Fruit fly (Drosophila melanogaster) whole organism, embryonic: ENCODE results near the gene Snapin.

Experiments used
- Ada2b ChIP-seq: fragments of 200-800 bp; sonication (Bioruptor generic); IDR thresholded peaks from 2 replicates; pipeline ENCODE4 v1.3.6; 2022; ENCODE audit warnings: missing biosample characterization, missing genetic modification characterization
- CG10565 ChIP-seq: fragments of 200-800 bp; sonication (Bioruptor generic); optimal IDR thresholded peaks from 3 replicates; lab custom pipeline; 2016; ENCODE audit warnings: missing biosample characterization, mild to moderate bottlenecking, missing genetic modification characterization
- CG10654 ChIP-seq: fragments of 200-800 bp; sonication (Bioruptor generic); optimal IDR thresholded peaks from 2 replicates; lab custom pipeline; 2016; ENCODE audit warnings: missing biosample characterization, missing genetic modification characterization
- CG11247 ChIP-seq: fragments of 200-800 bp; sonication (Bioruptor generic); IDR thresholded peaks from 2 replicates; pipeline ENCODE4 v1.3.6; 2022; ENCODE audit warnings: missing biosample characterization, missing genetic modification characterization
- CG12391 ChIP-seq: fragments of 200-800 bp; sonication (Bioruptor generic); optimal IDR thresholded peaks from 3 replicates; lab custom pipeline; 2018; ENCODE audit warnings: missing biosample characterization, mild to moderate bottlenecking, missing genetic modification characterization, moderate library complexity
- CG12659 ChIP-seq: fragments of 200-800 bp; sonication (Bioruptor generic); optimal IDR thresholded peaks from 3 replicates; lab custom pipeline; 2017; ENCODE audit warnings: mild to moderate bottlenecking, missing biosample characterization, missing genetic modification reagents, missing genetic modification characterization
- CG12744 ChIP-seq: fragments of 200-800 bp; sonication (Bioruptor generic); optimal IDR thresholded peaks from 2 replicates; lab custom pipeline; 2016; ENCODE audit warnings: missing biosample characterization, missing genetic modification characterization
- CG13123 ChIP-seq: fragments of 200-800 bp; sonication (Bioruptor generic); optimal IDR thresholded peaks from 2 replicates; lab custom pipeline; 2016; ENCODE audit warnings: missing biosample characterization, missing genetic modification characterization
- CG13424 ChIP-seq: fragments of 200-800 bp; sonication (Bioruptor generic); optimal IDR thresholded peaks from 2 replicates; lab custom pipeline; 2019; ENCODE audit warnings: missing biosample characterization, mild to moderate bottlenecking, missing genetic modification characterization, moderate library complexity
- CG13624 ChIP-seq: fragments of 200-800 bp; sonication (Bioruptor generic); optimal IDR thresholded peaks from 2 replicates; lab custom pipeline; 2016; ENCODE audit warnings: missing biosample characterization, missing genetic modification characterization
- CG16779 ChIP-seq: fragments of 200-800 bp; sonication (Bioruptor generic); IDR thresholded peaks from 2 replicates; pipeline ENCODE4 v1.3.6; 2022; ENCODE audit warnings: missing biosample characterization, missing genetic modification characterization
- CG17361 ChIP-seq: fragments of 200-800 bp; sonication (Bioruptor generic); IDR thresholded peaks from 3 replicates; pipeline ENCODE4 v1.3.6; 2022; ENCODE audit warnings: missing biosample characterization, missing genetic modification characterization
- CG1792 ChIP-seq: fragments of 200-800 bp; sonication (Bioruptor generic); optimal IDR thresholded peaks from 2 replicates; lab custom pipeline; 2016; ENCODE audit warnings: missing biosample characterization, missing genetic modification characterization
- CG2129 ChIP-seq: fragments of 200-800 bp; sonication (Bioruptor generic); IDR thresholded peaks from 2 replicates; pipeline ENCODE4 v1.3.6; 2022; ENCODE audit warnings: missing biosample characterization, missing genetic modification characterization; ENCODE audit not compliant: partially characterized antibody
- CG31441 ChIP-seq: fragments of 200-800 bp; sonication (Bioruptor generic); IDR thresholded peaks from 2 replicates; pipeline ENCODE4 v1.3.6; 2022; ENCODE audit warnings: missing biosample characterization, missing genetic modification characterization
- CG34224 ChIP-seq: fragments of 200-800 bp; sonication (Bioruptor generic); IDR thresholded peaks from 3 replicates; pipeline ENCODE4 v1.3.6; 2022; ENCODE audit warnings: missing biosample characterization, missing genetic modification characterization; ENCODE audit not compliant: partially characterized antibody
- CG4328 ChIP-seq: fragments of 200-800 bp; sonication (Bioruptor generic); optimal IDR thresholded peaks from 3 replicates; lab custom pipeline; 2017; ENCODE audit warnings: missing biosample characterization, missing genetic modification reagents, missing genetic modification characterization
- CG4360 ChIP-seq: fragments of 200-800 bp; sonication (Bioruptor generic); IDR thresholded peaks from 2 replicates; pipeline ENCODE4 v1.3.6; 2022; ENCODE audit warnings: missing biosample characterization, missing genetic modification characterization
- CG4617 ChIP-seq: fragments of 200-800 bp; sonication (Bioruptor generic); optimal IDR thresholded peaks from 3 replicates; lab custom pipeline; 2016; ENCODE audit warnings: missing biosample characterization, missing genetic modification characterization, borderline replicate concordance
- CG4854 ChIP-seq: fragments of 200-800 bp; sonication (Bioruptor generic); optimal IDR thresholded peaks from 2 replicates; lab custom pipeline; 2016; ENCODE audit warnings: missing biosample characterization, missing genetic modification characterization, inconsistent platforms
- CG6683 ChIP-seq: fragments of 200-800 bp; sonication (Bioruptor generic); optimal IDR thresholded peaks from 2 replicates; lab custom pipeline; 2017; ENCODE audit warnings: missing biosample characterization, mild to moderate bottlenecking, missing genetic modification characterization, missing genetic modification reagents
- CG7839 ChIP-seq: fragments of 200-800 bp; sonication (Bioruptor generic); optimal IDR thresholded peaks from 3 replicates; lab custom pipeline; 2018; ENCODE audit warnings: missing biosample characterization, mild to moderate bottlenecking, missing genetic modification characterization, moderate library complexity
- CG8359 ChIP-seq: fragments of 200-800 bp; sonication (Bioruptor generic); optimal IDR thresholded peaks from 2 replicates; lab custom pipeline; 2017; ENCODE audit warnings: missing biosample characterization, mild to moderate bottlenecking, missing genetic modification characterization, borderline replicate concordance
- CG8478 ChIP-seq: fragments of >200 bp; optimal IDR thresholded peaks from 2 replicates; lab custom pipeline; 2018
- CG8924 ChIP-seq: fragments of 200-800 bp; optimal IDR thresholded peaks from 3 replicates; lab custom pipeline; 2019; ENCODE audit warnings: missing biosample characterization, mild to moderate bottlenecking, missing genetic modification characterization, moderate library complexity
- CkIIα-i1 ChIP-seq: fragments of 200-800 bp; sonication (Bioruptor generic); IDR thresholded peaks from 2 replicates; pipeline ENCODE4 v1.3.6; 2022; ENCODE audit warnings: missing biosample characterization, missing genetic modification characterization
- CrebB ChIP-seq: fragments of 200-800 bp; sonication (Bioruptor generic); optimal IDR thresholded peaks from 3 replicates; lab custom pipeline; 2018; ENCODE audit warnings: missing biosample characterization, mild to moderate bottlenecking, missing genetic modification characterization
- Deaf1 ChIP-seq: fragments of 200-800 bp; optimal IDR thresholded peaks from 3 replicates; lab custom pipeline; 2019; ENCODE audit warnings: missing biosample characterization, mild to moderate bottlenecking, missing genetic modification characterization, moderate library complexity
- Dp ChIP-seq: fragments of 200-800 bp; sonication (Bioruptor generic); optimal IDR thresholded peaks from 2 replicates; lab custom pipeline; 2018; ENCODE audit warnings: missing biosample characterization, mild to moderate bottlenecking, missing genetic modification characterization, moderate library complexity
- Mad ChIP-seq: fragments of 200-800 bp; sonication (Bioruptor generic); optimal IDR thresholded peaks from 2 replicates; lab custom pipeline; 2016; ENCODE audit warnings: missing biosample characterization, missing genetic modification characterization
- NK7.1 ChIP-seq: fragments of 200-800 bp; sonication (Bioruptor generic); optimal IDR thresholded peaks from 3 replicates; lab custom pipeline; 2016; ENCODE audit warnings: missing biosample characterization, missing genetic modification characterization
- Neu2 ChIP-seq: fragments of 200-800 bp; sonication (Bioruptor generic); optimal IDR thresholded peaks from 3 replicates; lab custom pipeline; 2016; ENCODE audit warnings: missing biosample characterization, missing genetic modification characterization, borderline replicate concordance
- Pdp1 ChIP-seq, 2 experiments: fragments of 200-800 bp; sonication (Bioruptor generic); optimal IDR thresholded peaks; 3 replicates each; lab custom pipeline; 2016; ENCODE audit warnings: missing biosample characterization in 2 of 2, missing genetic modification characterization in 2 of 2, mild to moderate bottlenecking in 1 of 2, moderate library complexity in 1 of 2
- Side ChIP-seq: fragments of 200-800 bp; sonication (Bioruptor generic); optimal IDR thresholded peaks from 2 replicates; lab custom pipeline; 2016; ENCODE audit warnings: missing biosample characterization, missing genetic modification characterization
- Vsx1 ChIP-seq: fragments of 200-800 bp; sonication (Bioruptor generic); optimal IDR thresholded peaks from 2 replicates; lab custom pipeline; 2017; ENCODE audit warnings: missing biosample characterization, mild to moderate bottlenecking, missing genetic modification characterization, missing genetic modification reagents
- abd-A ChIP-seq: fragments of 200-800 bp; sonication (Bioruptor generic); optimal IDR thresholded peaks from 3 replicates; lab custom pipeline; 2019; ENCODE audit warnings: missing biosample characterization, mild to moderate bottlenecking, missing genetic modification characterization, moderate library complexity
- ac ChIP-seq: fragments of 200-800 bp; sonication (Bioruptor generic); optimal IDR thresholded peaks from 3 replicates; lab custom pipeline; 2017; ENCODE audit warnings: missing biosample characterization, mild to moderate bottlenecking, missing genetic modification characterization
- aop ChIP-seq: fragments of 200-800 bp; sonication (Bioruptor generic); IDR thresholded peaks from 2 replicates; pipeline ENCODE4 v1.3.6; 2022; ENCODE audit warnings: missing biosample characterization, missing genetic modification characterization
- br ChIP-seq: fragments of >200 bp; optimal IDR thresholded peaks from 2 replicates; lab custom pipeline; 2017
- cad ChIP-seq: fragments of >200 bp; optimal IDR thresholded peaks from 2 replicates; lab custom pipeline; 2017; ENCODE audit warnings: missing biosample characterization, missing genetic modification characterization
- caup ChIP-seq: fragments of 200-800 bp; sonication (Bioruptor generic); optimal IDR thresholded peaks from 3 replicates; lab custom pipeline; 2017; ENCODE audit warnings: missing biosample characterization, mild to moderate bottlenecking, missing genetic modification characterization, moderate library complexity; ENCODE audit not compliant: severe bottlenecking
- disco-r ChIP-seq: fragments of 200-800 bp; sonication (Bioruptor generic); optimal IDR thresholded peaks from 2 replicates; lab custom pipeline; 2016; ENCODE audit warnings: missing biosample characterization, missing genetic modification characterization
- fd102C ChIP-seq: fragments of 200-800 bp; sonication (Bioruptor generic); optimal IDR thresholded peaks from 2 replicates; lab custom pipeline; 2018; ENCODE audit warnings: missing biosample characterization, mild to moderate bottlenecking, missing genetic modification characterization, moderate library complexity
- gem ChIP-seq: fragments of 200-800 bp; sonication (Bioruptor generic); optimal IDR thresholded peaks from 2 replicates; lab custom pipeline; 2019; ENCODE audit warnings: missing biosample characterization, mild to moderate bottlenecking, missing genetic modification characterization, moderate library complexity
- ham ChIP-seq: fragments of 200-800 bp; sonication (Bioruptor generic); IDR thresholded peaks from 2 replicates; pipeline ENCODE4 v1.3.6; 2022; ENCODE audit warnings: missing biosample characterization, missing genetic modification characterization
- luna ChIP-seq: fragments of 200-800 bp; sonication (Bioruptor generic); optimal IDR thresholded peaks from 2 replicates; lab custom pipeline; 2016; ENCODE audit warnings: missing biosample characterization, missing genetic modification characterization
- nau ChIP-seq: fragments of 200-800 bp; sonication (Bioruptor generic); optimal IDR thresholded peaks from 3 replicates; lab custom pipeline; 2017; ENCODE audit warnings: missing biosample characterization, mild to moderate bottlenecking, missing genetic modification characterization, missing genetic modification reagents
- tap ChIP-seq: fragments of 200-800 bp; optimal IDR thresholded peaks from 3 replicates; lab custom pipeline; 2019; ENCODE audit warnings: missing biosample characterization, mild to moderate bottlenecking, missing genetic modification characterization, moderate library complexity
- tin ChIP-seq: fragments of 200-800 bp; sonication (Bioruptor generic); optimal IDR thresholded peaks from 3 replicates; lab custom pipeline; 2016; ENCODE audit warnings: missing biosample characterization, missing genetic modification characterization
- toy ChIP-seq: fragments of 200-800 bp; sonication (Bioruptor generic); IDR thresholded peaks from 2 replicates; pipeline ENCODE4 v1.3.6; 2022; ENCODE audit warnings: missing biosample characterization, missing genetic modification characterization
- tx ChIP-seq: fragments of 200-800 bp; sonication (Bioruptor generic); optimal IDR thresholded peaks from 2 replicates; lab custom pipeline; 2016; ENCODE audit warnings: missing biosample characterization, missing genetic modification characterization
- vfl ChIP-seq: fragments of 200-800 bp; sonication (Bioruptor generic); optimal IDR thresholded peaks from 2 replicates; lab custom pipeline; 2016; ENCODE audit warnings: missing biosample characterization, missing genetic modification characterization

The Snapin gene

dm6 chr2L:2734215-2734614 is 25.3 kb downstream of the Snapin start (continued):
- peak; percentile 68 for TF ChIP-seq CG7839 (tag; lab: Kevin White, UChicago)
- peak; percentile 24 for TF ChIP-seq vfl (GFP tag; lab: Kevin White, UChicago)
- TF ChIP-seq CG12391: peak; percentile 23
- no peak for TF ChIP-seq CG1792 (GFP tag; lab: Kevin White, UChicago)
- TF ChIP-seq CG12744: peak; percentile 23
- peak; percentile 53; the same call in 1 of the 3 replicates for TF ChIP-seq CG17361 (GFP tag; lab: Robert Waterston, UW)
- no peak for TF ChIP-seq br
- TF ChIP-seq CG4854 (GFP tag; lab: Kevin White, UChicago): no peak
- TF ChIP-seq Dp (GFP tag; lab: Kevin White, UChicago): no peak
- TF ChIP-seq CG8359: no peak
- TF ChIP-seq CG4328 (GFP tag; lab: Kevin White, UChicago): no peak
- no peak for TF ChIP-seq CkIIα-i1 (GFP tag; lab: Robert Waterston, UW)
- TF ChIP-seq CG4617 (GFP tag; lab: Kevin White, UChicago): no peak
- TF ChIP-seq CG34224 (GFP tag; lab: Robert Waterston, UW): no peak
- TF ChIP-seq ac (GFP tag; lab: Kevin White, UChicago): no peak
- TF ChIP-seq Pdp1 (GFP tag; optimal IDR thresholded peaks at IDR 0.05; lab: Kevin White, UChicago): peak; percentile 22 to 83
- TF ChIP-seq ham (GFP tag; lab: Robert Waterston, UW): no peak
- TF ChIP-seq CG16779 (GFP tag; lab: Robert Waterston, UW): no peak
- TF ChIP-seq cad: no peak
- TF ChIP-seq Mad (GFP tag; lab: Kevin White, UChicago): no peak
- no peak for TF ChIP-seq abd-A (tag; lab: Kevin White, UChicago)
- peak; percentile 5 for TF ChIP-seq Deaf1
- TF ChIP-seq NK7.1 (GFP tag; lab: Kevin White, UChicago): peak; percentile 12
- peak; percentile 67 for TF ChIP-seq CG13624 (GFP tag; lab: Kevin White, UChicago)
- peak; percentile 68 for TF ChIP-seq gem (tag; lab: Kevin White, UChicago)
- no peak for TF ChIP-seq CG2129 (GFP tag; lab: Robert Waterston, UW)
- TF ChIP-seq CrebB (tag; lab: Kevin White, UChicago): no peak
- no peak for TF ChIP-seq CG10654 (GFP tag; lab: Kevin White, UChicago)
- TF ChIP-seq CG13424 (tag; lab: Kevin White, UChicago): peak; percentile 44
- TF ChIP-seq fd102C (GFP tag; lab: Kevin White, UChicago): no peak
- TF ChIP-seq CG10565 (GFP tag; lab: Kevin White, UChicago): no peak
- TF ChIP-seq CG12659 (GFP tag; lab: Kevin White, UChicago): peak; percentile 56
- TF ChIP-seq CG8478 (lab: Kevin White, UChicago): no peak
- no peak for TF ChIP-seq disco-r (GFP tag; lab: Kevin White, UChicago)
- no peak for TF ChIP-seq toy (GFP tag; lab: Robert Waterston, UW)
- TF ChIP-seq Vsx1 (GFP tag; lab: Kevin White, UChicago): no peak
- TF ChIP-seq luna (GFP tag; lab: Kevin White, UChicago): no peak
- no peak for TF ChIP-seq Neu2 (GFP tag; lab: Kevin White, UChicago)
- no peak for TF ChIP-seq Side
- no peak for TF ChIP-seq tap (tag; lab: Kevin White, UChicago)
- TF ChIP-seq CG4360 (GFP tag; lab: Robert Waterston, UW): no peak
- TF ChIP-seq CG11247 (GFP tag; lab: Robert Waterston, UW): no peak; the same call in 1 of the 2 replicates
- no peak for TF ChIP-seq CG6683
- TF ChIP-seq tx (GFP tag; lab: Kevin White, UChicago): peak; percentile 2
- no peak for TF ChIP-seq Ada2b (GFP tag; lab: Robert Waterston, UW)
- TF ChIP-seq nau: no peak
- peak; percentile 23 for TF ChIP-seq CG8924 (tag; lab: Kevin White, UChicago)
- TF ChIP-seq caup: peak; percentile 4
- TF ChIP-seq CG13123 (GFP tag; lab: Kevin White, UChicago): no peak
- peak; percentile 28 for TF ChIP-seq tin (GFP tag; lab: Kevin White, UChicago)
- TF ChIP-seq aop (GFP tag; lab: Robert Waterston, UW): no peak
- peak; percentile 42 for TF ChIP-seq CG31441 (GFP tag; lab: Robert Waterston, UW)
